Worm (Caenorhabditis elegans) whole organism, late embryonic: ENCODE data around the gene clec-234.

Experiments
- fkh-10 ChIP-seq: fragments of 150-350 bp; optimal IDR thresholded peaks from 2 replicates; lab custom pipeline; 2014; ENCODE audit warnings: missing biosample characterization, missing genetic modification reagents, missing genetic modification characterization
- npax-4 ChIP-seq: sonication (generic microtip); optimal IDR thresholded peaks from 2 replicates; lab custom pipeline; 2016; ENCODE audit warnings: missing genetic modification characterization, missing compliant biosample characterization

DNA sequence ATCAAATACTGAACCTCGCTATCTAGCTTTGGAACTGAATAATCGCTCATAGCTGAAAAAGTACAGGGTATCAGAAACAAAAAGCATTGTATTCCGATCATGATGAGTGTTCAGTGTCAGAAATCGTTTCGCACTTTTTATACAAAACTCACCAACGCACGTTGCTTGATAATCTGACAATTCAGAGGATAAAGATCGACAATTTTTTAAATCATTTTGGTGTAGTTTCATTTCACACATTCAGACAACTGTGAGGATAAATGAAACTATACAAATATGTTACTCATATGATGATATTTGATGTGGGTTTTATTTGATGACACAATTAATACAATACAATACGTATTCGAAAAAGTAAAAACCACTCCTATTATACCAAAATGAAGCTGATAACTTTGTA, 49.7 kb upstream of the clec-234 start, which contains the start of gene F57E7.2:
- no peak for TF ChIP-seq fkh-10 (GFP tag; lab: Kevin White, UChicago)
- no peak for TF ChIP-seq npax-4 (tag; lab: Kevin White, UChicago)
